Fruit fly (Drosophila melanogaster) whole organism, adult: ENCODE results near the gene Osi10a.

Experiments used
- CG11617 ChIP-seq: fragments of 200-800 bp; sonication (Bioruptor generic); optimal IDR thresholded peaks from 2 replicates; lab custom pipeline; 2017; ENCODE audit warnings: mild to moderate bottlenecking, missing biosample characterization, missing genetic modification reagents, missing genetic modification characterization
- CG12768 ChIP-seq: fragments of 200-800 bp; sonication (Bioruptor generic); optimal IDR thresholded peaks from 2 replicates; lab custom pipeline; 2017; ENCODE audit warnings: missing biosample characterization, missing genetic modification characterization, mild to moderate bottlenecking, moderate library complexity, missing genetic modification reagents
- CG14711 ChIP-seq: fragments of 200-800 bp; sonication (Bioruptor generic); optimal IDR thresholded peaks from 2 replicates; lab custom pipeline; 2018; ENCODE audit warnings: missing biosample characterization, mild to moderate bottlenecking, missing genetic modification characterization, moderate library complexity
- CG1620 ChIP-seq: fragments of 200-800 bp; sonication (Bioruptor generic); optimal IDR thresholded peaks from 2 replicates; lab custom pipeline; 2016; ENCODE audit warnings: missing biosample characterization, missing genetic modification characterization
- CG33017 ChIP-seq: fragments of 200-800 bp; sonication (Bioruptor generic); optimal IDR thresholded peaks from 2 replicates; lab custom pipeline; 2018; ENCODE audit warnings: missing biosample characterization, mild to moderate bottlenecking, missing genetic modification characterization, moderate library complexity
- CG5204 ChIP-seq: fragments of 200-800 bp; sonication (Bioruptor generic); optimal IDR thresholded peaks from 2 replicates; lab custom pipeline; 2016; ENCODE audit warnings: missing biosample characterization, missing genetic modification characterization
- CG7045 ChIP-seq: fragments of 200-800 bp; sonication (Bioruptor generic); optimal IDR thresholded peaks from 2 replicates; lab custom pipeline; 2017; ENCODE audit warnings: missing biosample characterization, mild to moderate bottlenecking, missing genetic modification characterization
- CG7101 ChIP-seq: fragments of 200-800 bp; sonication (Bioruptor generic); optimal IDR thresholded peaks from 2 replicates; lab custom pipeline; 2018; ENCODE audit warnings: missing biosample characterization, mild to moderate bottlenecking, missing genetic modification characterization, moderate library complexity
- Clk ChIP-seq: fragments of 200-800 bp; sonication (Bioruptor generic); optimal IDR thresholded peaks from 2 replicates; lab custom pipeline; 2017; ENCODE audit warnings: missing biosample characterization, missing genetic modification characterization
- Crg-1 ChIP-seq: fragments of 200-800 bp; sonication (Bioruptor generic); optimal IDR thresholded peaks from 2 replicates; lab custom pipeline; 2016; ENCODE audit warnings: missing biosample characterization, missing genetic modification characterization
- Hr96 ChIP-seq: fragments of 200-800 bp; sonication (Bioruptor generic); optimal IDR thresholded peaks from 2 replicates; lab custom pipeline; 2016; ENCODE audit warnings: missing biosample characterization, missing genetic modification characterization
- Mnt ChIP-seq: fragments of 200-800 bp; sonication (Bioruptor generic); optimal IDR thresholded peaks from 2 replicates; lab custom pipeline; 2016; ENCODE audit warnings: missing biosample characterization, mild to moderate bottlenecking, missing genetic modification characterization
- bab1 ChIP-seq: fragments of 200-800 bp; sonication (Bioruptor generic); optimal IDR thresholded peaks from 3 replicates; lab custom pipeline; 2019; ENCODE audit warnings: missing biosample characterization, mild to moderate bottlenecking, missing genetic modification characterization, moderate library complexity
- cic ChIP-seq: fragments of 200-800 bp; sonication (Bioruptor generic); optimal IDR thresholded peaks from 2 replicates; lab custom pipeline; 2017; ENCODE audit warnings: missing biosample characterization, mild to moderate bottlenecking, missing genetic modification characterization, moderate library complexity
- cnc ChIP-seq, 2 experiments: fragments of >200 bp; optimal IDR thresholded peaks; 2 replicates each; lab custom pipeline; 2017
- kay ChIP-seq: fragments of 200-800 bp; sonication (Bioruptor generic); peaks from one replicate; lab custom pipeline; 2016; ENCODE audit warnings: missing biosample characterization, missing genetic modification characterization, borderline replicate concordance
- ovo ChIP-seq: fragments of 200-800 bp; sonication (Bioruptor generic); optimal IDR thresholded peaks from 2 replicates; lab custom pipeline; 2016; ENCODE audit warnings: missing biosample characterization, missing genetic modification characterization
- pad ChIP-seq: fragments of 200-800 bp; sonication (Bioruptor generic); optimal IDR thresholded peaks from 3 replicates; lab custom pipeline; 2017; ENCODE audit warnings: missing biosample characterization, missing genetic modification characterization, mild to moderate bottlenecking, moderate library complexity, missing genetic modification reagents
- tj ChIP-seq: fragments of 200-800 bp; sonication (Bioruptor generic); optimal IDR thresholded peaks from 3 replicates; lab custom pipeline; 2017; ENCODE audit warnings: missing biosample characterization, mild to moderate bottlenecking, missing genetic modification characterization, moderate library complexity
- toe ChIP-seq: fragments of 200-800 bp; sonication (Bioruptor generic); optimal IDR thresholded peaks from 2 replicates; lab custom pipeline; 2016; ENCODE audit warnings: missing biosample characterization, missing genetic modification characterization

The Osi10a gene

DNA sequence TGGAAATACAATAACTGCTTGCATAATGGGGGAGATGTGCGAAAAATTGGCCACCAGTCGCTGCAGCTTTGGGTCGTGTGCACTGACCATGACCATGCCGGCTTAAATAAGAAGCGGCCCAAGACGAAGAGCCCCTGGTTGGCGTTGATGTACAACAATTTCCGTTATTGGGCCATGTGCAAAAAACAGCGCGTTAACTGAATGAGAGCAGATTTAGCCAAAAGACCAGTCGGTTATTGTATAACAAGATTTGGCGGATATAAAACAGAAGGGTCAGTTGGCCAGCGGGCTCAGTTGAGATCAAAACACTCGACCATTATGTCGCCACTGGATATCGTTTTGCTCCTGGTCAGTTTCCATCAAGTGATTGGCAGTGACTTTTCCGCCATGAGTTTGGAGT, at the start of gene Osi10a:
Gene Osi10a (plus strand): TSS at position 301 of the 400 bp plus-strand sequence.
- TF ChIP-seq bab1 (GFP tag; lab: Kevin White, UChicago) (no peak), CG12768 (no peak), Mnt (no peak), CG5204 (GFP tag; lab: Kevin White, UChicago) (no peak), cic (GFP tag; lab: Kevin White, UChicago) (no peak), cnc (optimal IDR thresholded peaks at IDR 0.05; lab: Kevin White, UChicago) (no peak), Crg-1 (GFP tag; lab: Kevin White, UChicago) (no peak), CG7101 (tag; lab: Kevin White, UChicago) (no peak), pad (GFP tag; lab: Kevin White, UChicago) (no peak), Hr96 (GFP tag; lab: Kevin White, UChicago) (no peak), Clk (GFP tag; lab: Kevin White, UChicago) (no peak), CG33017 (tag; lab: Kevin White, UChicago) (no peak), tj (GFP tag; lab: Kevin White, UChicago) (no peak), CG11617 (GFP tag; lab: Kevin White, UChicago) (no peak), ovo (GFP tag; lab: Kevin White, UChicago) (no peak), CG1620 (GFP tag; lab: Kevin White, UChicago) (no peak), CG14711 (no peak), kay (GFP tag; lab: Kevin White, UChicago) (no peak)

dm6 chr3R:6214227-6214626, 49.5 kb upstream of the Osi10a start:
- TF ChIP-seq Mnt (no peak), Clk (GFP tag; lab: Kevin White, UChicago) (no peak), CG7045 (GFP tag; lab: Kevin White, UChicago) (no peak), CG1620 (GFP tag; lab: Kevin White, UChicago) (no peak), CG11617 (GFP tag; lab: Kevin White, UChicago) (no peak), CG5204 (GFP tag; lab: Kevin White, UChicago) (no peak), Hr96 (GFP tag; lab: Kevin White, UChicago) (no peak), CG12768 (no peak), cnc (optimal IDR thresholded peaks at IDR 0.05; lab: Kevin White, UChicago) (no peak), CG33017 (tag; lab: Kevin White, UChicago) (no peak), toe (GFP tag; lab: Kevin White, UChicago) (no peak), ovo (GFP tag; lab: Kevin White, UChicago) (no peak), bab1 (GFP tag; lab: Kevin White, UChicago) (no peak)

DNA sequence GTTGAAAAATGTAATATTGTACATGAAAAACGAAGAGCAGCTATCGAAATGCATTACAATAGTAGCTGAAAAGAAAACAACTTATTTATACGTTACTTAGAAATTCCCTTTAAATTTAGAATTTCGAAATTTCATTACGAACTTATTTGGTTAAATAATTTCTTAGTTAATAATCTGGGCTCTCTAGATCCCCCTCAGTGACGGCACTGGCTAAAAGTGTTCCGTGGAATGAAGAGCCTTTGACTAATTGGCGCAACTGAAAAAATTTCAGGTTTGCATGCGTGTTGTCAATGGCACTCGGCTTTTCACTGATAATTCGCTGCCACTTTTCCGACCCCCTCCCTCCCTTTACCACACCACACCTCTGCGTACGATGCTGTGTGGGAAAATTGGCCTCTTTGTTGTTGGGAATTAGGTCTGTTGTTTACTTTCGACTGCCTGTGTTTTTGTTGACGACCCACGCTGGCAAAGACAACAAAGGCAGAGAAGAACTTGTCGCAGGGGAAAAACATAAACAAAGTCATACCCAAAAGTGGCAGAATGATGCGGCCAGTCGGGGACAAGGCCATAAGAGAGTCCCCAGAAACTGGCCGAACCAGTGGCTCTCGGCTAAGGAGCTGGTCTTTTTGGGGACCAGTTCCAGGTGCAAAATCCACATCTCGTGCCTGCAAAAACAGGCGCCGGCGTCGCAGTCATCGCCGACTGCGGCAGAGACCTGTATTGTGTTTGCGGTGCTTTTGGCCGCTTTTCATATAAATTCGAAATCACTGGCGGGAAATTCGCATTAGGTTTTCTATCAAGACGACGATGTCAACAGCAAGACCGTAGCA, 48.5 kb upstream of the Osi10a start, which contains the start of gene Osi3:
Gene Osi3 (plus strand): TSS at position 780 of the 830 bp plus-strand sequence.
- TF ChIP-seq Clk (GFP tag; lab: Kevin White, UChicago) (no peak), Hr96 (GFP tag; lab: Kevin White, UChicago) (no peak), CG12768 (no peak), cnc (optimal IDR thresholded peaks at IDR 0.05; lab: Kevin White, UChicago) (no peak)

- no peak for TF ChIP-seq CG14711
- no peak for TF ChIP-seq CG12768
- TF ChIP-seq CG5204 (GFP tag; lab: Kevin White, UChicago): no peak
- TF ChIP-seq toe (GFP tag; lab: Kevin White, UChicago): no peak
- no peak for TF ChIP-seq CG7101 (tag; lab: Kevin White, UChicago)
- no peak for TF ChIP-seq cic (GFP tag; lab: Kevin White, UChicago)
- no peak for TF ChIP-seq cnc (optimal IDR thresholded peaks at IDR 0.05; lab: Kevin White, UChicago)
- TF ChIP-seq Clk (GFP tag; lab: Kevin White, UChicago): no peak
- no peak for TF ChIP-seq Mnt
- no peak for TF ChIP-seq ovo (GFP tag; lab: Kevin White, UChicago)
Measured at dm6 chr3R:6221681-6222080, 42.1 kb upstream of the Osi10a start, which contains the start of gene Osi4. TSS of gene Osi4 (minus strand) at chr3R:6221781.

dm6 chr3R:6222119-6222518, 41.6 kb upstream of the Osi10a start:
- TF ChIP-seq Hr96 (GFP tag; lab: Kevin White, UChicago) (no peak), CG11617 (GFP tag; lab: Kevin White, UChicago) (no peak), CG33017 (tag; lab: Kevin White, UChicago) (no peak), CG1620 (GFP tag; lab: Kevin White, UChicago) (no peak), bab1 (GFP tag; lab: Kevin White, UChicago) (no peak), CG12768 (no peak), CG7045 (GFP tag; lab: Kevin White, UChicago) (no peak), CG7101 (tag; lab: Kevin White, UChicago) (no peak), tj (GFP tag; lab: Kevin White, UChicago) (no peak), cnc (optimal IDR thresholded peaks at IDR 0.05; lab: Kevin White, UChicago) (no peak), ovo (GFP tag; lab: Kevin White, UChicago) (no peak), cic (GFP tag; lab: Kevin White, UChicago) (no peak), Clk (GFP tag; lab: Kevin White, UChicago) (no peak), toe (GFP tag; lab: Kevin White, UChicago) (no peak), CG5204 (GFP tag; lab: Kevin White, UChicago) (no peak), CG14711 (no peak)

- no peak for TF ChIP-seq Crg-1 (GFP tag; lab: Kevin White, UChicago)
- TF ChIP-seq toe (GFP tag; lab: Kevin White, UChicago): no peak
- no peak for TF ChIP-seq CG7045 (GFP tag; lab: Kevin White, UChicago)
- no peak for TF ChIP-seq CG14711
- TF ChIP-seq cic (GFP tag; lab: Kevin White, UChicago): no peak
- no peak for TF ChIP-seq Hr96 (GFP tag; lab: Kevin White, UChicago)
- TF ChIP-seq CG1620 (GFP tag; lab: Kevin White, UChicago): no peak
- TF ChIP-seq CG11617 (GFP tag; lab: Kevin White, UChicago): no peak
- TF ChIP-seq Clk (GFP tag; lab: Kevin White, UChicago): no peak
- no peak for TF ChIP-seq CG7101 (tag; lab: Kevin White, UChicago)
- TF ChIP-seq kay (GFP tag; lab: Kevin White, UChicago): no peak
- no peak for TF ChIP-seq CG12768
Measured at dm6 chr3R:6226156-6226555, 37.6 kb upstream of the Osi10a start.
